Fruit fly (Drosophila melanogaster) whole organism, embryonic: ENCODE measurements around the gene CG32333.
A peak's percentile ranks its signal among the peaks of the same experiment; 100 is the strongest.

Experiments used
- CG15479 ChIP-seq: fragments of 200-800 bp; sonication (Bioruptor generic); optimal IDR thresholded peaks from 3 replicates; lab custom pipeline; 2019; ENCODE audit warnings: missing biosample characterization, mild to moderate bottlenecking, missing genetic modification characterization, moderate library complexity
- CG1603 ChIP-seq: fragments of 200-800 bp; sonication (Bioruptor generic); optimal IDR thresholded peaks from 2 replicates; lab custom pipeline; 2019; ENCODE audit warnings: missing biosample characterization, mild to moderate bottlenecking, missing genetic modification characterization, moderate library complexity
- Drgx ChIP-seq: fragments of 200-800 bp; sonication (Bioruptor generic); IDR thresholded peaks from 2 replicates; pipeline ENCODE4 v1.3.6; 2022; ENCODE audit warnings: missing biosample characterization, missing genetic modification characterization
- ap ChIP-seq: fragments of 200-800 bp; sonication (Bioruptor generic); IDR thresholded peaks from 2 replicates; pipeline ENCODE4 v1.3.6; 2022; ENCODE audit warnings: missing biosample characterization, missing genetic modification characterization
- lola ChIP-seq, 3 experiments: fragments of >200 bp in 2 of 3; fragments of 200-800 bp in 1 of 3; sonication (Bioruptor generic) in 1 of 3; optimal IDR thresholded peaks; 2 replicates each; lab custom pipeline; 2017 to 2019; ENCODE audit warnings: missing biosample characterization in 3 of 3, missing genetic modification characterization in 3 of 3, mild to moderate bottlenecking in 1 of 3, moderate library complexity in 1 of 3
- mam ChIP-seq: fragments of 200-800 bp; sonication (Bioruptor generic); optimal IDR thresholded peaks from 3 replicates; lab custom pipeline; 2016; ENCODE audit warnings: missing biosample characterization, missing genetic modification characterization
- peb ChIP-seq: fragments of 200-800 bp; sonication (Bioruptor generic); IDR thresholded peaks from 2 replicates; pipeline ENCODE4 v1.3.6; 2022; ENCODE audit warnings: missing biosample characterization, missing genetic modification characterization
- pnt ChIP-seq: fragments of 200-800 bp; sonication (Bioruptor generic); optimal IDR thresholded peaks from 3 replicates; lab custom pipeline; 2016; ENCODE audit warnings: missing biosample characterization, missing genetic modification characterization

DNA sequence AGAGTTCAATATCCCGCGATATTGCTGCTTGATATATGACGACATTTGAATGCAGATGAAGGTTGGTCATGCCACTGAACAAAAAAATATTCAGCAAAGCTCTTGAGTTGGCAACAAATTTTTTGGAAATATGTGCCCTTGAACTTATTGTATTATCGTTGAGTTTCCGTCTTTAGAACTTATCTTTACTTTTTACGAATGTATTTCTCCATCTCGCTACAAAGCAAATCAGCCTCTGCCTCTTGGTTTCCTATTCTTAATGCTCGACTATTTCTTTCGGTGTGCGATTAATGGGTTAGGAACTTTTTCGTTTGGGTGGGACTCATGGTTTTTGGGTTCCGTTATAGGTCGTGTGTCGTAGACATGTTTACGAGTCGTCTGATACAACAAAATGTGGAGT, 47.4 kb downstream of the CG32333 start:
- no peak for TF ChIP-seq Drgx
- peak; percentile 65 for TF ChIP-seq CG1603 (tag; lab: Kevin White, UChicago)
- peak; percentile 28 for TF ChIP-seq mam
- TF ChIP-seq CG15479 (GFP tag; lab: Kevin White, UChicago), result no peak
- peak; percentile 68 for TF ChIP-seq peb (GFP tag; lab: Robert Waterston, UW)
- 0 out of 2 replicates have a peak, but pooled peaks have one; percentile 43 for TF ChIP-seq ap (GFP tag; lab: Robert Waterston, UW)
- peak in 1 of 3 experiments; percentile 93 for TF ChIP-seq lola (GFP tag; optimal IDR thresholded peaks at IDR 0.05; lab: Kevin White, UChicago)
- peak; percentile 64 for TF ChIP-seq pnt (GFP tag; lab: Kevin White, UChicago)
